Fruit fly (Drosophila melanogaster) whole organism, adult: ENCODE data around the gene CG32987.

Experiments
- CG12768 ChIP-seq: fragments of 200-800 bp; sonication (Bioruptor generic); optimal IDR thresholded peaks from 2 replicates; lab custom pipeline; 2017; ENCODE audit warnings: missing biosample characterization, missing genetic modification characterization, mild to moderate bottlenecking, moderate library complexity, missing genetic modification reagents
- CG14711 ChIP-seq: fragments of 200-800 bp; sonication (Bioruptor generic); optimal IDR thresholded peaks from 2 replicates; lab custom pipeline; 2018; ENCODE audit warnings: missing biosample characterization, mild to moderate bottlenecking, missing genetic modification characterization, moderate library complexity
- CG1620 ChIP-seq: fragments of 200-800 bp; sonication (Bioruptor generic); optimal IDR thresholded peaks from 2 replicates; lab custom pipeline; 2016; ENCODE audit warnings: missing biosample characterization, missing genetic modification characterization
- CG33017 ChIP-seq: fragments of 200-800 bp; sonication (Bioruptor generic); optimal IDR thresholded peaks from 2 replicates; lab custom pipeline; 2018; ENCODE audit warnings: missing biosample characterization, mild to moderate bottlenecking, missing genetic modification characterization, moderate library complexity
- CG5204 ChIP-seq: fragments of 200-800 bp; sonication (Bioruptor generic); optimal IDR thresholded peaks from 2 replicates; lab custom pipeline; 2016; ENCODE audit warnings: missing biosample characterization, missing genetic modification characterization
- CG7045 ChIP-seq: fragments of 200-800 bp; sonication (Bioruptor generic); optimal IDR thresholded peaks from 2 replicates; lab custom pipeline; 2017; ENCODE audit warnings: missing biosample characterization, mild to moderate bottlenecking, missing genetic modification characterization
- Clk ChIP-seq: fragments of 200-800 bp; sonication (Bioruptor generic); optimal IDR thresholded peaks from 2 replicates; lab custom pipeline; 2017; ENCODE audit warnings: missing biosample characterization, missing genetic modification characterization
- Crg-1 ChIP-seq: fragments of 200-800 bp; sonication (Bioruptor generic); optimal IDR thresholded peaks from 2 replicates; lab custom pipeline; 2016; ENCODE audit warnings: missing biosample characterization, missing genetic modification characterization
- Hr96 ChIP-seq: fragments of 200-800 bp; sonication (Bioruptor generic); optimal IDR thresholded peaks from 2 replicates; lab custom pipeline; 2016; ENCODE audit warnings: missing biosample characterization, missing genetic modification characterization
- Mnt ChIP-seq: fragments of 200-800 bp; sonication (Bioruptor generic); optimal IDR thresholded peaks from 2 replicates; lab custom pipeline; 2016; ENCODE audit warnings: missing biosample characterization, mild to moderate bottlenecking, missing genetic modification characterization
- bab1 ChIP-seq: fragments of 200-800 bp; sonication (Bioruptor generic); optimal IDR thresholded peaks from 3 replicates; lab custom pipeline; 2019; ENCODE audit warnings: missing biosample characterization, mild to moderate bottlenecking, missing genetic modification characterization, moderate library complexity
- cic ChIP-seq: fragments of 200-800 bp; sonication (Bioruptor generic); optimal IDR thresholded peaks from 2 replicates; lab custom pipeline; 2017; ENCODE audit warnings: missing biosample characterization, mild to moderate bottlenecking, missing genetic modification characterization, moderate library complexity
- cnc ChIP-seq, 2 experiments: fragments of >200 bp; optimal IDR thresholded peaks; 2 replicates each; lab custom pipeline; 2017
- kay ChIP-seq: fragments of 200-800 bp; sonication (Bioruptor generic); peaks from one replicate; lab custom pipeline; 2016; ENCODE audit warnings: missing biosample characterization, missing genetic modification characterization, borderline replicate concordance
- ovo ChIP-seq: fragments of 200-800 bp; sonication (Bioruptor generic); optimal IDR thresholded peaks from 2 replicates; lab custom pipeline; 2016; ENCODE audit warnings: missing biosample characterization, missing genetic modification characterization
- pad ChIP-seq: fragments of 200-800 bp; sonication (Bioruptor generic); optimal IDR thresholded peaks from 3 replicates; lab custom pipeline; 2017; ENCODE audit warnings: missing biosample characterization, missing genetic modification characterization, mild to moderate bottlenecking, moderate library complexity, missing genetic modification reagents
- tj ChIP-seq: fragments of 200-800 bp; sonication (Bioruptor generic); optimal IDR thresholded peaks from 3 replicates; lab custom pipeline; 2017; ENCODE audit warnings: missing biosample characterization, mild to moderate bottlenecking, missing genetic modification characterization, moderate library complexity
- toe ChIP-seq: fragments of 200-800 bp; sonication (Bioruptor generic); optimal IDR thresholded peaks from 2 replicates; lab custom pipeline; 2016; ENCODE audit warnings: missing biosample characterization, missing genetic modification characterization

The CG32987 gene

dm6 chr2L:8898714-8899652 is 35.4 kb downstream of the CG32987 start, which contains the start of gene CG34398:
TSS of gene CG34398 (plus strand) at chr2L:8898786.
- TF ChIP-seq Crg-1 (GFP tag; lab: Kevin White, UChicago) (no peak), CG7045 (GFP tag; lab: Kevin White, UChicago) (no peak), cic (GFP tag; lab: Kevin White, UChicago) (no peak), CG14711 (tag; lab: Kevin White, UChicago) (no peak), toe (GFP tag; lab: Kevin White, UChicago) (no peak), ovo (no peak), Mnt (GFP tag; lab: Kevin White, UChicago) (no peak), CG5204 (GFP tag; lab: Kevin White, UChicago) (no peak), Hr96 (GFP tag; lab: Kevin White, UChicago) (no peak), tj (GFP tag; lab: Kevin White, UChicago) (no peak), CG12768 (GFP tag; lab: Kevin White, UChicago) (no peak), cnc (optimal IDR thresholded peaks at IDR 0.05; lab: Kevin White, UChicago) (no peak), Clk (GFP tag; lab: Kevin White, UChicago) (no peak), pad (GFP tag; lab: Kevin White, UChicago) (no peak), kay (GFP tag; lab: Kevin White, UChicago) (no peak)

dm6 chr2L:8901882-8902281 is 38.3 kb downstream of the CG32987 start:
- TF ChIP-seq CG1620 (GFP tag; lab: Kevin White, UChicago) (no peak), Hr96 (GFP tag; lab: Kevin White, UChicago) (no peak), CG12768 (GFP tag; lab: Kevin White, UChicago) (no peak), CG14711 (tag; lab: Kevin White, UChicago) (no peak), CG33017 (tag; lab: Kevin White, UChicago) (no peak), toe (GFP tag; lab: Kevin White, UChicago) (no peak), CG5204 (GFP tag; lab: Kevin White, UChicago) (no peak), bab1 (GFP tag; lab: Kevin White, UChicago) (no peak), kay (GFP tag; lab: Kevin White, UChicago) (no peak)

- TF ChIP-seq CG14711 (tag; lab: Kevin White, UChicago): no peak
- no peak for TF ChIP-seq Hr96 (GFP tag; lab: Kevin White, UChicago)
- no peak for TF ChIP-seq CG5204 (GFP tag; lab: Kevin White, UChicago)
Measured at dm6 chr2L:8906279-8906678, 42.7 kb downstream of the CG32987 start.
